Fruit fly (Drosophila melanogaster) Kc167 (cell line): Measurements from ENCODE around the gene CG4995.

Experiments used
- Myc ChIP-seq: fragments of >200 bp; optimal IDR thresholded peaks from 2 replicates; lab custom pipeline; 2017; ENCODE audit warnings: missing external identifiers
- Sin3A ChIP-seq: fragments of >200 bp; optimal IDR thresholded peaks from 2 replicates; lab custom pipeline; 2018; ENCODE audit warnings: missing external identifiers
- h ChIP-seq: fragments of >200 bp; optimal IDR thresholded peaks from 3 replicates; lab custom pipeline; 2018; ENCODE audit warnings: missing external identifiers
- insv ChIP-seq: fragments of >200 bp; optimal IDR thresholded peaks from 3 replicates; lab custom pipeline; 2018; ENCODE audit warnings: missing external identifiers
- psq ChIP-seq: fragments of >200 bp; optimal IDR thresholded peaks from 2 replicates; lab custom pipeline; 2017; ENCODE audit warnings: missing external identifiers
- ttk ChIP-seq: sonication (Bioruptor generic); optimal IDR thresholded peaks from 2 replicates; lab custom pipeline; 2017; ENCODE audit warnings: missing external identifiers

CG4995 gene

dm6 chr2L:10301918-10302317 lies 20.4 kb upstream of the CG4995 start, which contains the start of gene CG13138:
Gene CG13138 (minus strand): TSS chr2L:10302018.
- TF ChIP-seq Sin3A (lab: Kevin White, UChicago) (no peak), psq (no peak), h (no peak), insv (lab: Kevin White, UChicago) (no peak), Myc (lab: Kevin White, UChicago) (no peak), ttk (lab: Kevin White, UChicago) (no peak)

DNA sequence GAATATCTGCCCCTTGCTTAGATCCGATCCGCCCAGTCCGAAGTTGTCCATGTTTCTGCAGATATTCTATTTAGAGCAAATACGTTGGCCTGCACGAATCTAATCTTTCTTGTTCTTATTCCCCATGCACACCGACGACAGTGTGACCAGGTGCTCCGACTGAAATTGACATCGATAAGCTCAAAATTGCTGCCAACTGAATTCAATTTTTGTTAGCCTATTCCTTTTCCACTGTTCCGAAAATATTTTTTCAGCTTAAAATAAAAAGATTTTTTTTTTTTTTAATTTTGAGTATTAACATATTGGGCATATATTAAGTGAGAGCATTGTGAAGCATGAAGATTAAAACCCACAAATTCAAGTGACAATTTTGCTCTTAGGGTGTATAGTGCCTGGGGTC lies 18.5 kb upstream of the CG4995 start, which contains the start of gene nmd:
TSS of gene nmd (minus strand) at position 162 of the 400 bp plus-strand sequence.
- no peak for TF ChIP-seq Sin3A (lab: Kevin White, UChicago)
- no peak for TF ChIP-seq psq
- no peak for TF ChIP-seq h
- TF ChIP-seq Myc (lab: Kevin White, UChicago): no peak
- no peak for TF ChIP-seq ttk (lab: Kevin White, UChicago)
- no peak for TF ChIP-seq insv (lab: Kevin White, UChicago)

DNA sequence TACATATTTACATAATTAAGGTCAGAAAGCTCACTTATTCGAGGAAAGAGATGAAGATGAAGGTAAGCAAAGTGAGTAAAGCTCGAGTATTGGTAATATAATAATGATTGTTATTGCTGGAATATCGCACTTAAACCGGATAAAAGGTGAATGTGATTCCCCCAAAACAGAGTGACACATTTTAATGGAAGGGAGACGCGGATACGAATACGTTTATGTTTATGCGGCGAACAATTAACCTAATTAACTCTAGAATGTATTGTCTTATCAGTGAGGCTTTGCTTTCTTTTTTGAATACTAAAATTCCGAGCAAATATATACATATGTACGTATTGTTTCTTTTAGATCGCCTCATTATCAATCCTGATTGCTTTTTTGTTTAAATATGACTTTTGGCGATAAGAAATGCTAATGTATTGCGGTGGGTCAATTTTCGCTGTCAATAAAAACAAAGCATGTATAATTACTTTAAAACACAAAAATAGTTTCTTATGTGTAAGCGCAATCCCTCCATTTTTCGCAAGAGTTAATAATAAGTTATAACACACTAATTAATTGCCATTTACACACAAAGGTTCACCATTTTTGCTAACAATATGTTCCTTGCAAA lies 16.6 kb upstream of the CG4995 start:
- TF ChIP-seq h (no peak), insv (lab: Kevin White, UChicago) (no peak), psq (no peak), Myc (lab: Kevin White, UChicago) (no peak), Sin3A (lab: Kevin White, UChicago) (no peak)

- TF ChIP-seq Myc (lab: Kevin White, UChicago): no peak
- TF ChIP-seq insv (lab: Kevin White, UChicago): no peak
- no peak for TF ChIP-seq ttk (lab: Kevin White, UChicago)
- no peak for TF ChIP-seq psq
- TF ChIP-seq Sin3A (lab: Kevin White, UChicago): no peak
- no peak for TF ChIP-seq h
These were observed 15.6 kb upstream of the CG4995 start, which contains the start of the genes CG5390 and CG4968 for dm6 chr2L:10306518-10307260. Gene CG5390 (minus strand): TSS chr2L:10306594. Gene CG4968 (plus strand): TSS chr2L:10306922.

DNA sequence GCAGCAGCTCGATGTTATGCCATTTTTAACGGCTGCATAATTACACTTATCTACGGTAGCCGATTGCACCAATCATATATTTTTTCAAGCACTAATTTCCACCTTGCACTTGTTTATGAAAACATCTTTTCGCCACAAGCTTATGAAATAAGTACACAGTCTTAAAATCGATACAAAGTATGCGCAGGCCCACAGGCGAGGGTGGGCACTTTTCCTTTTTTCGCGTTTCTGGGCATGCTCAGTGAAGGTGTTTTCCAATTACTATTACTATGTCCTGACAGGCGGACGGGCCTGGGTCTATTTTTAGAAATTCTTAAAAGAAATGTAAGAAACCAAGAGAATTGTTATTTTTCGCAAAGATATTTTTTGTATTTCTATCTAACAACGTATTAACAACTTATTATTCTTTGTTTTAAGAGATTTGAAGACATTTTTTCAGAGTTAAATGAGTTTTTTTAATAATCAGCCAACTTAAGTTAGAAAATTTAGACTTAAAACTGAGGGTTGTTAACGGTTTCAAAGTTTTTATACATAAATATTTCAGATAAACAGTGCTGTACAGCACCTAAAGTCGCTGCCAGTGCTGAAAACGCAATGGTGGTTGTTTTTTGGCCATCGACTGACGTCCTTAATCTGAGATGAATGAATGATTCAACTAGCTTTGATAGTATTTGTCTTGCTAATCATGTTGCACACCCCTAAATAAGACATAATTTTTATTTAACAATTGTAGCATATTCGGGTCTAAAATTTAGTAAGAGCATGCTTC lies 11.5 kb upstream of the CG4995 start, which contains the start of gene Cdk5alpha:
TSS of gene Cdk5alpha (minus strand) at position 343 of the 769 bp plus-strand sequence.
- TF ChIP-seq psq: no peak
- no peak for TF ChIP-seq Myc (lab: Kevin White, UChicago)
- no peak for TF ChIP-seq ttk (lab: Kevin White, UChicago)
- TF ChIP-seq insv (lab: Kevin White, UChicago): no peak
- no peak for TF ChIP-seq h
- TF ChIP-seq Sin3A (lab: Kevin White, UChicago): no peak

- no peak for TF ChIP-seq Myc (lab: Kevin White, UChicago)
- TF ChIP-seq psq: no peak
- TF ChIP-seq Sin3A (lab: Kevin White, UChicago): no peak
- TF ChIP-seq ttk (lab: Kevin White, UChicago): no peak
- TF ChIP-seq h: no peak
- TF ChIP-seq insv (lab: Kevin White, UChicago): no peak
These were observed 10.5 kb upstream of the CG4995 start for dm6 chr2L:10311822-10312221.

DNA sequence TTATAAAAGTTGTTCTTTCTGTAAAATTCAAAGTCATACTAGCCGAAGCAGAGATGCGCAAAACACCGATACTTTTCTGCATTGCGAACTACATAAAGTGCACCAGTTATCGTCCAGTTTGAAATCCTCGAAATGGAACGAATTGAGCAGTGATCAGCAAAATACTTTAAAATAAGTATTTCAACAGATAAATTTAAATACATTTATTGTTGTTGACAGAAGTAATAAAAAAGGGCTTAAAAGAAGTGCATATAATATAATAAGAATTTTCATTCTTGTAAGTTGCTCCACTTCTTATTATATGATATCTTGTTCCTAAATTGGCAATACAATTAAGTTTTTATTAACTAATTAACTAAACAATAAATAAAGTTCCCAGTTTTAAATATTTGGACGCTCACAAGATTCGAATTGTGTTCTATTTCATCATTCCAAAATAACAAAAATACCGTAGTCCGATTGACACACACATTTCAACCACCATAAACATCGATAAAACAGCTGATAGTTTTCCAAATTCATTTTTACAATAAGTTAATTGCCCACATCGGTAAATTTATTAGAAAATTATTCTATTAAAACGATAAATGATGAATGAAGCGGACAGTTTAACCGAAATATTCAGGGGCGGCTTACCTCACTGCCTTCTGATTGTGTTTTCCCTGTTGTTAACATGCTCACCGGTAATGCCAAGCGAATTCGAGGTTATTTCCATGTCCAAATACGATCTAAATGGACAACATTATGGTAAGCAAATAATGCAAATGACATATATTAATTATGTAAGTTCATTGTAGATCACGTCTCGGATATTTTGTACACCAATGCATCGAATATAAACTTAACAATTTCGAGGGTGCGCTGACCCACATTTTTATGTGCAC lies 7.7 kb upstream of the CG4995 start, which contains the start of the genes Usp14 and CG4972:
TSS of gene Usp14 (minus strand) at position 70 of the 884 bp plus-strand sequence.
TSS of gene CG4972 (plus strand) at position 466 of the 884 bp plus-strand sequence.
- TF ChIP-seq ttk (lab: Kevin White, UChicago) (no peak), psq (no peak), h (no peak), insv (lab: Kevin White, UChicago) (no peak), Sin3A (lab: Kevin White, UChicago) (no peak), Myc (lab: Kevin White, UChicago) (no peak)

dm6 chr2L:10315888-10316287 lies 6.4 kb upstream of the CG4995 start:
- TF ChIP-seq insv (lab: Kevin White, UChicago) (no peak), ttk (lab: Kevin White, UChicago) (no peak), Sin3A (lab: Kevin White, UChicago) (no peak), h (no peak), Myc (lab: Kevin White, UChicago) (no peak), psq (no peak)

- no peak for TF ChIP-seq h
- no peak for TF ChIP-seq psq
- TF ChIP-seq ttk (lab: Kevin White, UChicago): no peak
- TF ChIP-seq Myc (lab: Kevin White, UChicago): no peak
- no peak for TF ChIP-seq insv (lab: Kevin White, UChicago)
- no peak for TF ChIP-seq Sin3A (lab: Kevin White, UChicago)
These were observed 2.0 kb upstream of the CG4995 start for dm6 chr2L:10320174-10320775.

DNA sequence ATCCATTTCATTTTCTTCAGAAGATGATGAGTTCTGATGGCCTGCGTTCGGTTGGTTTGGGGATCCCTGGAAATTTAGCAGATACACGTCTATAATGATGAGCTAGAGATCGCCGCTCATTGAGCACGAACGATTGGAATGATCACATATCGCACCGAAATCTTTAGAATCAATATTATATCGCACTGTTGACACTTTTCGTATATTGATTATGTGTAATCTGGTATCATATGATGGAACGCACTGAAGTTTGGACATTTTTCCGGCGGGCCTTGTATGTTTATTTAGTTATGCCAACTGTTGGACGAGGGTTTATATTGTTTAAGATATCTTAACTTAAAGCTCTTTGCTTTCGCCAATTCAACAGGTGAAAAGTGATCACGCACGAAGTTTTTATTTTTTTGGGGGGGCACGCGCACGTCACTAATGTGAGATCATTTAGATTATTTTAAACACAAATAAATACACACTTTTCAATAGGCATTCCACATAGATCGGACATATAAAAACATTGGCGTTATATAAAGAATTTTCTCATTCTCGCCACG lies 1.2 kb upstream of the CG4995 start:
- no peak for TF ChIP-seq h
- no peak for TF ChIP-seq insv (lab: Kevin White, UChicago)
- TF ChIP-seq psq: no peak
- no peak for TF ChIP-seq Sin3A (lab: Kevin White, UChicago)
- TF ChIP-seq ttk (lab: Kevin White, UChicago): no peak
- no peak for TF ChIP-seq Myc (lab: Kevin White, UChicago)
